Fruit fly (Drosophila melanogaster) whole organism, wandering third instar larva: ENCODE data around the gene CG7352.

Experiments
- Dif ChIP-seq: fragments of 200-275, 200-300 bp; sonication (Bioruptor generic); optimal IDR thresholded peaks from 2 replicates; lab custom pipeline; 2018; ENCODE audit warnings: missing biosample characterization, missing genetic modification characterization; ENCODE audit not compliant: partially characterized antibody
- Hr78 ChIP-seq: fragments of >200 bp; optimal IDR thresholded peaks from 2 replicates; lab custom pipeline; 2017; ENCODE audit warnings: missing biosample characterization, missing genetic modification characterization
- Myc ChIP-seq: fragments of >200 bp; optimal IDR thresholded peaks from 2 replicates; lab custom pipeline; 2017
- N ChIP-seq: fragments of >200 bp; optimal IDR thresholded peaks from 2 replicates; lab custom pipeline; 2018; ENCODE audit warnings: missing biosample characterization, missing external identifiers, missing genetic modification characterization
- OdsH ChIP-seq: fragments of 200-800 bp; sonication (Bioruptor generic); optimal IDR thresholded peaks from 2 replicates; lab custom pipeline; 2016; ENCODE audit warnings: missing biosample characterization, mild to moderate bottlenecking, missing genetic modification characterization
- dl ChIP-seq, 2 experiments: fragments of 175-275, 200-275 bp in 1 of 2; fragments of 200-275 bp in 1 of 2; sonication (Bioruptor generic); optimal IDR thresholded peaks; lab custom pipeline; 2018; ENCODE audit warnings: mild to moderate bottlenecking in 2 of 2, missing biosample characterization in 2 of 2, missing genetic modification characterization in 2 of 2, moderate library complexity in 2 of 2; ENCODE audit not compliant: partially characterized antibody in 2 of 2, insufficient read depth in 1 of 2
- dmrt93B ChIP-seq: fragments of 200-800 bp; sonication (Bioruptor generic); optimal IDR thresholded peaks from 2 replicates; lab custom pipeline; 2018; ENCODE audit warnings: missing biosample characterization, mild to moderate bottlenecking, missing genetic modification characterization
- fru ChIP-seq: fragments of 200-800 bp; sonication (Bioruptor generic); optimal IDR thresholded peaks from 3 replicates; lab custom pipeline; 2016; ENCODE audit warnings: missing biosample characterization, mild to moderate bottlenecking, missing genetic modification characterization
- jim ChIP-seq: fragments of 175-275, 200-325 bp; sonication (Bioruptor generic); optimal IDR thresholded peaks from 2 replicates; lab custom pipeline; 2016; ENCODE audit warnings: missing biosample characterization, mild to moderate bottlenecking, missing genetic modification characterization
- pan ChIP-seq: fragments of >200 bp; optimal IDR thresholded peaks from 2 replicates; lab custom pipeline; 2017
- psq ChIP-seq: fragments of 200-800 bp; sonication (Bioruptor generic); optimal IDR thresholded peaks from 3 replicates; lab custom pipeline; 2017; ENCODE audit warnings: missing biosample characterization, mild to moderate bottlenecking, missing genetic modification characterization, moderate library complexity
- rgr ChIP-seq: fragments of 200-800 bp; sonication (Bioruptor generic); optimal IDR thresholded peaks from 3 replicates; lab custom pipeline; 2016; ENCODE audit warnings: missing biosample characterization, mild to moderate bottlenecking, missing genetic modification characterization
- usp ChIP-seq: fragments of >200 bp; optimal IDR thresholded peaks from 2 replicates; lab custom pipeline; 2017; ENCODE audit warnings: missing biosample characterization, missing genetic modification characterization

DNA sequence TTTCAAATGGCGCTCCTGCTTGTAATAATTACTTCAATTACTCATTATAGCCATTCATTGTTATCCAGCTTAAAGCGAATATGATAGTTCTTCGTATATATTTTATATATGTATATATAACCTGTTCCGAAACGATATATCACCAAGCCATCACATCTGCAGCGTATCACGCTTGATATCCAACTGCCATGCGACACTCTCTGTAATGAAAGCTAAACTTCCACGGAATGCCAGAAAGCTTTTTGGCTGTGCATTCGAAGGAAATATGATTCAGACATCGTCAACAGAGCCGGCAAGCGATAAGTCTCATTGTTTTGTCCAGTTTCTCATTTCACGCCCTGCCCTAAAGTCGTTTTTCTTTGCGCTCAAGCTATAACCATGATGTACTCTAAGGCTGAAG, 10.6 kb downstream of the CG7352 start:
- TF ChIP-seq dmrt93B (GFP tag; lab: Kevin White, UChicago) (no peak), Myc (lab: Kevin White, UChicago) (no peak), jim (GFP tag; lab: Kevin White, UChicago) (no peak), pan (no peak), usp (GFP tag; lab: Kevin White, UChicago) (no peak), psq (GFP tag; lab: Kevin White, UChicago) (no peak), OdsH (GFP tag; lab: Kevin White, UChicago) (no peak), N (GFP tag; lab: Kevin White, UChicago) (no peak), rgr (no peak), fru (GFP tag; lab: Kevin White, UChicago) (no peak), dl (GFP tag; optimal IDR thresholded peaks at IDR 0.05; lab: Kevin White, UChicago; ENCODE audit: insufficient read depth in 1 of 2, partially characterized antibody in 2 of 2) (no peak), Hr78 (no peak), Dif (GFP tag; lab: Kevin White, UChicago) (no peak)
